Fruit fly (Drosophila melanogaster): ENCODE results near the gene CG46339.

The CG46339 gene

DNA sequence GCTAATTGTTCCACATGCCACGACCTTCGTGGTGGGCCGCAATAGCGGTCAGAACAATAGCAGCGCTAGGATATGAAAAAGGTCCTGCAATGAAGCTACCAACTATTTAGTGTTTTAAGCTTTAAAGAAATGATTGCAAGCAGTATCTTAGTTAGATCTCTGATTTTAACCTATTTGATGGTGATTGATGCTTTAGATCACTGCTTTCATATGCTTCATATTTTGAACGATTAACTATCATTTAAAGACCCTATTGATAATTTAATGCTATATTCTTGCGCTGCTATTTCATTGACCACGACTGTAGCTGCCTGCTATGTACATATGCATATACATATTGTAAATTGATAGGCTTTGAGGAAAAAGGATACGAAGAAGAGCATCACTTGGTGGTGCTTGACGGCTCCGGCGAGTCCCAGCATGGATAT, 48.2 kb downstream of the CG46339 start (continued):
- TF ChIP-seq odd (GFP tag; optimal IDR thresholded peaks at IDR 0.05) (no peak), grn (GFP tag; optimal IDR thresholded peaks at IDR 0.05) (no peak), CG3726 (GFP tag; IDR thresholded peaks at IDR 0.05) (no peak), Hr51 (GFP tag; optimal IDR thresholded peaks at IDR 0.05) (peak in 1 of 2 experiments; percentile 59), CG15601 (tag; optimal IDR thresholded peaks at IDR 0.05) (peak; percentile 8), Xrp1 (GFP tag; IDR thresholded peaks at IDR 0.05) (peak; percentile 82), fd3F (GFP tag; optimal IDR thresholded peaks at IDR 0.05) (peak; percentile 22), CG7928 (GFP tag; optimal IDR thresholded peaks at IDR 0.05) (no peak), ewg (GFP tag; optimal IDR thresholded peaks at IDR 0.05) (peak; percentile 10), hbn (GFP tag; IDR thresholded peaks at IDR 0.05; ENCODE audit: partially characterized antibody) (0 out of 2 replicates have a peak, but pooled peaks have one; percentile 24), Bdp1 (GFP tag; optimal IDR thresholded peaks at IDR 0.05) (no peak), jigr1 (GFP tag; IDR thresholded peaks at IDR 0.05) (no peak), CG31365 (tag; optimal IDR thresholded peaks at IDR 0.05) (no peak), CG11504 (tag; optimal IDR thresholded peaks at IDR 0.05) (peak; percentile 86), CG11695 (GFP tag; IDR thresholded peaks at IDR 0.05) (peak; percentile 83), CG14965 (GFP tag; optimal IDR thresholded peaks at IDR 0.05; ENCODE audit: borderline replicate concordance) (peak; percentile 27), CG15011 (GFP tag; optimal IDR thresholded peaks at IDR 0.05) (peak; percentile 76), HLH54F (GFP tag; optimal IDR thresholded peaks at IDR 0.05) (no peak), nom (GFP tag; optimal IDR thresholded peaks at IDR 0.05) (peak; percentile 76), Ravus (GFP tag; IDR thresholded peaks at IDR 0.05) (no peak), Jarid2 (GFP tag; optimal IDR thresholded peaks at IDR 0.05) (peak; percentile 16), crp (GFP tag; optimal IDR thresholded peaks at IDR 0.05) (no peak), CG9932 (GFP tag; IDR thresholded peaks at IDR 0.05) (peak; percentile 18), lov (optimal IDR thresholded peaks at IDR 0.05) (no peak), lov (GFP tag; IDR thresholded peaks at IDR 0.05) (no peak), CG5245 (GFP tag; optimal IDR thresholded peaks at IDR 0.05) (peak; percentile 79), hth (optimal IDR thresholded peaks at IDR 0.05) (no peak), Antp (GFP tag; optimal IDR thresholded peaks at IDR 0.05) (peak; percentile 30), Sin3A (optimal IDR thresholded peaks at IDR 0.05) (no peak), dati (GFP tag; IDR thresholded peaks at IDR 0.05) (no peak; the same call in 1 of the 2 replicates), CG3163 (GFP tag; optimal IDR thresholded peaks at IDR 0.05) (no peak), otp (GFP tag; IDR thresholded peaks at IDR 0.05) (no peak), Side (GFP tag; optimal IDR thresholded peaks at IDR 0.05) (no peak), Hmr (GFP tag; optimal IDR thresholded peaks at IDR 0.05) (peak; percentile 48), CG12299 (tag; optimal IDR thresholded peaks at IDR 0.05) (peak; percentile 34), Meics (GFP tag; optimal IDR thresholded peaks at IDR 0.05) (peak; percentile 31), twi (tag; optimal IDR thresholded peaks at IDR 0.05) (peak; percentile 9), CG4328 (GFP tag; optimal IDR thresholded peaks at IDR 0.05) (no peak), phol (tag; optimal IDR thresholded peaks at IDR 0.05) (peak; percentile 81), H15 (GFP tag; IDR thresholded peaks at IDR 0.05) (0 out of 3 replicates have a peak, but pooled peaks have one; percentile 24), gem (tag; optimal IDR thresholded peaks at IDR 0.05) (peak; percentile 64), HLH4C (GFP tag; IDR thresholded peaks at IDR 0.05; ENCODE audit: partially characterized antibody) (no peak), CG3995 (GFP tag; optimal IDR thresholded peaks at IDR 0.05) (no peak), sc (optimal IDR thresholded peaks at IDR 0.05) (no peak), sc (GFP tag; optimal IDR thresholded peaks at IDR 0.05) (no peak), CG7372 (GFP tag; IDR thresholded peaks at IDR 0.05) (no peak), PHDP (tag; optimal IDR thresholded peaks at IDR 0.05) (peak; percentile 42), yki (optimal IDR thresholded peaks at IDR 0.05) (no peak), CG6254 (GFP tag; optimal IDR thresholded peaks at IDR 0.05) (peak; percentile 71), Sry-δ (GFP tag; optimal IDR thresholded peaks at IDR 0.05) (peak; percentile 29), CG1792 (GFP tag; optimal IDR thresholded peaks at IDR 0.05) (peak; percentile 69), CG8388 (GFP tag; optimal IDR thresholded peaks at IDR 0.05) (peak; percentile 31)
